Fruit fly (Drosophila melanogaster) Kc167 (cell line): ENCODE data around the gene Dus3.

Source experiments
- Myc ChIP-seq: fragments of >200 bp; optimal IDR thresholded peaks from 2 replicates; lab custom pipeline; 2017; ENCODE audit warnings: missing external identifiers
- Sin3A ChIP-seq: fragments of >200 bp; optimal IDR thresholded peaks from 2 replicates; lab custom pipeline; 2018; ENCODE audit warnings: missing external identifiers
- h ChIP-seq: fragments of >200 bp; optimal IDR thresholded peaks from 3 replicates; lab custom pipeline; 2018; ENCODE audit warnings: missing external identifiers
- insv ChIP-seq: fragments of >200 bp; optimal IDR thresholded peaks from 3 replicates; lab custom pipeline; 2018; ENCODE audit warnings: missing external identifiers
- psq ChIP-seq: fragments of >200 bp; optimal IDR thresholded peaks from 2 replicates; lab custom pipeline; 2017; ENCODE audit warnings: missing external identifiers
- ttk ChIP-seq: sonication (Bioruptor generic); optimal IDR thresholded peaks from 2 replicates; lab custom pipeline; 2017; ENCODE audit warnings: missing external identifiers

DNA sequence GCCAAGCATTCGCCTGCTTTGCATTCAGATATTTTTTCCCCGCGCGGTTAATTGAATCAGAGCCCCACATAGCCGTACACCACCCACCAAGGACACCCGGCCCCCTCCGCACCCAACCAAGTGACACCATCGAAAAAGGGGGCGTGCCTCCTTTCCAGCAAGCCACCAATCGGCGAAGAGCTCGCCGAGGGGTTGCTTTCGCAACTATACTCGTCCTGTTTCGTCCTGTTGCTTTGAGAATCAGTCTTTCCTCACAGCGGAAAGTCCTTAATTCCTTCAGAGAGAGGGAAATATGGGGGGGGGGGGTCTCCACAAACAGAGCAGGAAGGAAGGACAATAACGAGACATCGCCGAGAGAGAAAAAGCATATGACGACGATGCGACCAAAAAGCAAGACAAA, 11.0 kb downstream of the Dus3 start:
- TF ChIP-seq psq (no peak), ttk (lab: Kevin White, UChicago) (no peak), h (lab: Kevin White, UChicago) (no peak), Sin3A (lab: Kevin White, UChicago) (no peak), insv (lab: Kevin White, UChicago) (no peak), Myc (no peak)
